Fruit fly (Drosophila melanogaster): ENCODE data around the gene ND-13B.

The ND-13B gene

dm6 chr3L:10734561-10734960, 40.7 kb upstream of the ND-13B start:
- TF ChIP-seq psq (optimal IDR thresholded peaks at IDR 0.05) (no peak), EcR (GFP tag; optimal IDR thresholded peaks at IDR 0.05) (no peak), CG8478 (optimal IDR thresholded peaks at IDR 0.05) (no peak), pan (optimal IDR thresholded peaks at IDR 0.05) (no peak), usp (GFP tag; optimal IDR thresholded peaks at IDR 0.05) (no peak), Dll (optimal IDR thresholded peaks at IDR 0.05) (no peak)

- TF ChIP-seq usp (GFP tag; optimal IDR thresholded peaks at IDR 0.05), result no peak
- no peak for TF ChIP-seq pan (optimal IDR thresholded peaks at IDR 0.05)
- no peak for TF ChIP-seq EcR (GFP tag; optimal IDR thresholded peaks at IDR 0.05)
- no peak for TF ChIP-seq psq (optimal IDR thresholded peaks at IDR 0.05)
- no peak for TF ChIP-seq Dll (optimal IDR thresholded peaks at IDR 0.05)
- TF ChIP-seq CG8478 (optimal IDR thresholded peaks at IDR 0.05), result no peak
Measured at dm6 chr3L:10733502-10733901, 39.6 kb upstream of the ND-13B start.

dm6 chr3L:10732032-10732431, 38.1 kb upstream of the ND-13B start:
- TF ChIP-seq usp (GFP tag; optimal IDR thresholded peaks at IDR 0.05), result no peak
- no peak for TF ChIP-seq EcR (GFP tag; optimal IDR thresholded peaks at IDR 0.05)
- no peak for TF ChIP-seq Dll (optimal IDR thresholded peaks at IDR 0.05)
- TF ChIP-seq pan (optimal IDR thresholded peaks at IDR 0.05), result no peak
- no peak for TF ChIP-seq psq (optimal IDR thresholded peaks at IDR 0.05)
- TF ChIP-seq CG8478 (optimal IDR thresholded peaks at IDR 0.05), result no peak

dm6 chr3L:10727123-10727522, 33.2 kb upstream of the ND-13B start:
- TF ChIP-seq CG8478 (optimal IDR thresholded peaks at IDR 0.05) (no peak), EcR (GFP tag; optimal IDR thresholded peaks at IDR 0.05) (no peak), pan (optimal IDR thresholded peaks at IDR 0.05) (no peak), psq (optimal IDR thresholded peaks at IDR 0.05) (no peak), usp (GFP tag; optimal IDR thresholded peaks at IDR 0.05) (no peak), Dll (optimal IDR thresholded peaks at IDR 0.05) (no peak)

dm6 chr3L:10724810-10725444, 31.0 kb upstream of the ND-13B start:
- TF ChIP-seq CG8478 (optimal IDR thresholded peaks at IDR 0.05) (no peak), EcR (GFP tag; optimal IDR thresholded peaks at IDR 0.05) (no peak), usp (GFP tag; optimal IDR thresholded peaks at IDR 0.05) (no peak), pan (optimal IDR thresholded peaks at IDR 0.05) (no peak), psq (optimal IDR thresholded peaks at IDR 0.05) (no peak), Dll (optimal IDR thresholded peaks at IDR 0.05) (no peak)

- TF ChIP-seq pan (optimal IDR thresholded peaks at IDR 0.05) (no peak), Dll (optimal IDR thresholded peaks at IDR 0.05) (no peak), usp (GFP tag; optimal IDR thresholded peaks at IDR 0.05) (no peak), psq (optimal IDR thresholded peaks at IDR 0.05) (no peak), EcR (GFP tag; optimal IDR thresholded peaks at IDR 0.05) (no peak), CG8478 (optimal IDR thresholded peaks at IDR 0.05) (no peak)
Measured at dm6 chr3L:10723596-10723995, 29.7 kb upstream of the ND-13B start.

dm6 chr3L:10722607-10723006, 28.7 kb upstream of the ND-13B start:
- no peak for TF ChIP-seq Dll (optimal IDR thresholded peaks at IDR 0.05)
- TF ChIP-seq EcR (GFP tag; optimal IDR thresholded peaks at IDR 0.05), result no peak
- no peak for TF ChIP-seq psq (optimal IDR thresholded peaks at IDR 0.05)
- no peak for TF ChIP-seq CG8478 (optimal IDR thresholded peaks at IDR 0.05)
- TF ChIP-seq pan (optimal IDR thresholded peaks at IDR 0.05), result no peak
- TF ChIP-seq usp (GFP tag; optimal IDR thresholded peaks at IDR 0.05), result no peak

dm6 chr3L:10719771-10720170, 25.9 kb upstream of the ND-13B start:
- TF ChIP-seq Dll (optimal IDR thresholded peaks at IDR 0.05), result no peak
- TF ChIP-seq EcR (GFP tag; optimal IDR thresholded peaks at IDR 0.05), result no peak
- TF ChIP-seq pan (optimal IDR thresholded peaks at IDR 0.05), result no peak
- no peak for TF ChIP-seq usp (GFP tag; optimal IDR thresholded peaks at IDR 0.05)

dm6 chr3L:10716342-10716896, 22.5 kb upstream of the ND-13B start:
- no peak for TF ChIP-seq usp (GFP tag; optimal IDR thresholded peaks at IDR 0.05)
- no peak for TF ChIP-seq psq (optimal IDR thresholded peaks at IDR 0.05)
- no peak for TF ChIP-seq EcR (GFP tag; optimal IDR thresholded peaks at IDR 0.05)
- no peak for TF ChIP-seq CG8478 (optimal IDR thresholded peaks at IDR 0.05)
- TF ChIP-seq pan (optimal IDR thresholded peaks at IDR 0.05), result no peak
- no peak for TF ChIP-seq Dll (optimal IDR thresholded peaks at IDR 0.05)

dm6 chr3L:10715748-10716147, 21.8 kb upstream of the ND-13B start:
- TF ChIP-seq EcR (GFP tag; optimal IDR thresholded peaks at IDR 0.05) (peak in 1 of 2 experiments; percentile 82), psq (optimal IDR thresholded peaks at IDR 0.05) (no peak)

dm6 chr3L:10713458-10714118, 19.7 kb upstream of the ND-13B start:
- TF ChIP-seq psq (optimal IDR thresholded peaks at IDR 0.05) (no peak), Dll (optimal IDR thresholded peaks at IDR 0.05) (no peak), CG8478 (optimal IDR thresholded peaks at IDR 0.05) (no peak), EcR (GFP tag; optimal IDR thresholded peaks at IDR 0.05) (no peak), usp (GFP tag; optimal IDR thresholded peaks at IDR 0.05) (no peak), pan (optimal IDR thresholded peaks at IDR 0.05) (no peak)

dm6 chr3L:10712005-10712404, 18.1 kb upstream of the ND-13B start:
- no peak for TF ChIP-seq psq (optimal IDR thresholded peaks at IDR 0.05)
- no peak for TF ChIP-seq EcR (GFP tag; optimal IDR thresholded peaks at IDR 0.05)
- TF ChIP-seq usp (GFP tag; optimal IDR thresholded peaks at IDR 0.05), result no peak
- TF ChIP-seq pan (optimal IDR thresholded peaks at IDR 0.05), result no peak
- TF ChIP-seq Dll (optimal IDR thresholded peaks at IDR 0.05), result no peak
- TF ChIP-seq CG8478 (optimal IDR thresholded peaks at IDR 0.05), result no peak
